Fruit fly (Drosophila melanogaster): ENCODE results near the gene Oseg5.

The Oseg5 gene

dm6 chr2L:20869804-20870295, 34.2 kb upstream of the Oseg5 start, which contains the start of gene CG14401 (continued):
- no peak for TF ChIP-seq CG10979 (tag; optimal IDR thresholded peaks at IDR 0.05)
- no peak for TF ChIP-seq vfl (GFP tag; optimal IDR thresholded peaks at IDR 0.05)
- no peak for TF ChIP-seq wek (GFP tag; optimal IDR thresholded peaks at IDR 0.05)
- no peak for TF ChIP-seq CG11456 (GFP tag; IDR thresholded peaks at IDR 0.05)
- TF ChIP-seq Bgb (GFP tag; IDR thresholded peaks at IDR 0.05; ENCODE audit: partially characterized antibody): peak; percentile 26; the same call in 1 of the 2 replicates
- TF ChIP-seq al (GFP tag; IDR thresholded peaks at IDR 0.05): no peak
- no peak for TF ChIP-seq CG31441 (GFP tag; IDR thresholded peaks at IDR 0.05)
- TF ChIP-seq Scr (GFP tag; IDR thresholded peaks at IDR 0.05; ENCODE audit: partially characterized antibody): no peak
- TF ChIP-seq en (GFP tag; optimal IDR thresholded peaks at IDR 0.05): no peak
- peak; percentile 94 for TF ChIP-seq CG13894 (tag; optimal IDR thresholded peaks at IDR 0.05)
- no peak for TF ChIP-seq CG17612 (GFP tag; IDR thresholded peaks at IDR 0.05)
- no peak for TF ChIP-seq CG15011 (GFP tag; optimal IDR thresholded peaks at IDR 0.05)
- TF ChIP-seq CG10543 (GFP tag; optimal IDR thresholded peaks at IDR 0.05): peak; percentile 72

dm6 chr2L:20868921-20869320, 33.3 kb upstream of the Oseg5 start:
- TF ChIP-seq run (tag; optimal IDR thresholded peaks at IDR 0.05) (no peak), CG9437 (GFP tag; optimal IDR thresholded peaks at IDR 0.05) (peak; percentile 2), CTCF (GFP tag; optimal IDR thresholded peaks at IDR 0.05) (peak; percentile 26), dm (GFP tag; optimal IDR thresholded peaks at IDR 0.05) (no peak), unc-4 (GFP tag; IDR thresholded peaks at IDR 0.05; ENCODE audit: partially characterized antibody) (no peak), Med (GFP tag) (peak; percentile 31), HmgZ (tag; optimal IDR thresholded peaks at IDR 0.05) (peak; percentile 9), kah (GFP tag; optimal IDR thresholded peaks at IDR 0.05) (no peak), B-H2 (GFP tag; optimal IDR thresholded peaks at IDR 0.05) (no peak), Bteb2 (GFP tag; optimal IDR thresholded peaks at IDR 0.05) (no peak), CG2199 (GFP tag; IDR thresholded peaks at IDR 0.05) (peak; percentile 93)

DNA sequence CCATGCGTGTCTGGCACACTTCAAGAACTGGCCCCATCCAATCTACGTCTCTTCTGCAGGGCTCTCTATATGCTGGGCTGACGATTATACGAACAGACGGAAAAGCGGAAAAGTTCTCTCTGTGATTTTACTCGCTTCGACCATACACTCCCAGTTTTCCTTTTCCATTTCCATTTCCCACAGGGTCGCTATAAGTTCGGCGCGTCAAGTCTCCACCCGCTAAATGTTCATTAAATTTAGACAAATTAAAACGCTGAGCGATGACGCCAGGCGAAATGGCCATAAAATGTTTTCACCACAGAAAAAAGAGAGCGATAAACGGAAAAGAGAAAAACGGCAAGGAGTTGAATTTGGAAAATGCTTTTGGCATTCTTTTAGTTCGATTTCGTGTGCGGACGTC, 31.7 kb upstream of the Oseg5 start, which contains the start of gene CG31675:
CG31675 (plus strand) TSS at position 375 of the 400 bp plus-strand sequence.
- no peak for TF ChIP-seq ems (GFP tag; optimal IDR thresholded peaks at IDR 0.05)
- TF ChIP-seq seq (GFP tag; IDR thresholded peaks at IDR 0.05): no peak
- TF ChIP-seq gfzf (GFP tag; optimal IDR thresholded peaks at IDR 0.05): no peak
- TF ChIP-seq Ets65A (GFP tag): peak; percentile 73
- TF ChIP-seq crol (GFP tag; IDR thresholded peaks at IDR 0.05): no peak
- TF ChIP-seq z (GFP tag; IDR thresholded peaks at IDR 0.05): 0 out of 3 replicates have a peak, but pooled peaks have one; percentile 42
- no peak for TF ChIP-seq Xbp1 (GFP tag; optimal IDR thresholded peaks at IDR 0.05)
- no peak for TF ChIP-seq CG15479 (GFP tag; optimal IDR thresholded peaks at IDR 0.05)
- 0 out of 2 replicates have a peak, but pooled peaks have one; percentile 6 for TF ChIP-seq CG31224 (GFP tag; IDR thresholded peaks at IDR 0.05)
- TF ChIP-seq sim (GFP tag; IDR thresholded peaks at IDR 0.05): no peak
- TF ChIP-seq Dbx (GFP tag; IDR thresholded peaks at IDR 0.05): no peak
- peak; percentile 8 to 41 for TF ChIP-seq Trl (optimal IDR thresholded peaks at IDR 0.05)
- TF ChIP-seq Trl (GFP tag; optimal IDR thresholded peaks at IDR 0.05): no peak
- no peak for TF ChIP-seq CG2129 (GFP tag; IDR thresholded peaks at IDR 0.05; ENCODE audit: partially characterized antibody)
- no peak for TF ChIP-seq CG11398 (GFP tag; optimal IDR thresholded peaks at IDR 0.05)
- no peak for TF ChIP-seq MESR4 (GFP tag; optimal IDR thresholded peaks at IDR 0.05)
- TF ChIP-seq slou (GFP tag; optimal IDR thresholded peaks at IDR 0.05): no peak
- TF ChIP-seq CG2712 (tag; optimal IDR thresholded peaks at IDR 0.05): no peak
- TF ChIP-seq abd-A (tag; optimal IDR thresholded peaks at IDR 0.05): peak; percentile 72
- TF ChIP-seq CG13894 (tag; optimal IDR thresholded peaks at IDR 0.05): peak; percentile 38
- TF ChIP-seq CG33213 (GFP tag; optimal IDR thresholded peaks at IDR 0.05): no peak
- TF ChIP-seq CG7963 (GFP tag; IDR thresholded peaks at IDR 0.05; ENCODE audit: partially characterized antibody): 0 out of 3 replicates have a peak, but pooled peaks have one; percentile 20
- no peak for TF ChIP-seq danr (GFP tag; IDR thresholded peaks at IDR 0.05)
- TF ChIP-seq CG30403 (GFP tag; optimal IDR thresholded peaks at IDR 0.05): no peak
- no peak for TF ChIP-seq sc (optimal IDR thresholded peaks at IDR 0.05)
- TF ChIP-seq sc (GFP tag; optimal IDR thresholded peaks at IDR 0.05): no peak
- no peak for TF ChIP-seq vnd (GFP tag; IDR thresholded peaks at IDR 0.05; ENCODE audit: partially characterized antibody)
- no peak for TF ChIP-seq Side (GFP tag; optimal IDR thresholded peaks at IDR 0.05)

Data from whole organism, embryonic.